Worm (Caenorhabditis elegans) whole organism, mixed stage, embryonic: ENCODE measurements around the gene dpy-31.
A peak's percentile ranks its signal among the peaks of the same experiment; 100 is the strongest.

Source experiments
- M03D4.4 ChIP-seq: sonication (generic microtip); optimal IDR thresholded peaks from 2 replicates; lab custom pipeline; 2017; ENCODE audit warnings: mild to moderate bottlenecking, missing genetic modification characterization, missing compliant biosample characterization
- bed-3 ChIP-seq: fragments of 200-800 bp; sonication (Bioruptor generic); optimal IDR thresholded peaks from 3 replicates; lab custom pipeline; 2018; ENCODE audit warnings: mild to moderate bottlenecking, missing genetic modification characterization, moderate library complexity, missing compliant biosample characterization
- blmp-1 ChIP-seq: fragments of 150-350 bp; optimal IDR thresholded peaks from 2 replicates; lab custom pipeline; 2014; ENCODE audit warnings: missing biosample characterization, missing genetic modification characterization
- ceh-39 ChIP-seq: fragments of 150-350 bp; optimal IDR thresholded peaks from 2 replicates; lab custom pipeline; 2014; ENCODE audit warnings: missing biosample characterization, missing genetic modification characterization
- ceh-43 ChIP-seq: fragments of 200-800 bp; sonication (Bioruptor generic); optimal IDR thresholded peaks from 2 replicates; lab custom pipeline; 2018; ENCODE audit warnings: mild to moderate bottlenecking, missing genetic modification characterization, moderate library complexity, missing compliant biosample characterization
- ceh-83 ChIP-seq: fragments of 200-800 bp; sonication (Bioruptor generic); optimal IDR thresholded peaks from 2 replicates; lab custom pipeline; 2018; ENCODE audit warnings: mild to moderate bottlenecking, missing genetic modification characterization, missing compliant biosample characterization
- ces-1 ChIP-seq: fragments of 150-350 bp; optimal IDR thresholded peaks from 2 replicates; lab custom pipeline; 2014; ENCODE audit warnings: missing biosample characterization, missing genetic modification reagents, missing genetic modification characterization
- drap-1 ChIP-seq: fragments of 200-800 bp; sonication (Bioruptor generic); optimal IDR thresholded peaks from 3 replicates; lab custom pipeline; 2018; ENCODE audit warnings: mild to moderate bottlenecking, missing genetic modification characterization, missing compliant biosample characterization
- elt-1 ChIP-seq: sonication (generic microtip); optimal IDR thresholded peaks from 2 replicates; lab custom pipeline; 2017; ENCODE audit warnings: missing genetic modification characterization, mild to moderate bottlenecking, missing compliant biosample characterization, antibody characterized with exemption, moderate library complexity, borderline replicate concordance; ENCODE audit not compliant: insufficient read depth
- elt-3 ChIP-seq: fragments of 150-350 bp; optimal IDR thresholded peaks from 2 replicates; lab custom pipeline; 2014; ENCODE audit warnings: missing biosample characterization, missing genetic modification characterization
- flh-1 ChIP-seq: fragments of 200-800 bp; sonication (Bioruptor generic); optimal IDR thresholded peaks from 2 replicates; lab custom pipeline; 2018; ENCODE audit warnings: mild to moderate bottlenecking, missing genetic modification characterization, moderate library complexity, missing compliant biosample characterization
- ham-2 ChIP-seq: fragments of 200-800 bp; sonication (Bioruptor generic); optimal IDR thresholded peaks from 2 replicates; lab custom pipeline; 2018; ENCODE audit warnings: mild to moderate bottlenecking, missing genetic modification characterization, missing compliant biosample characterization
- hlh-1 ChIP-seq: fragments of 150-350 bp; optimal IDR thresholded peaks from 2 replicates; lab custom pipeline; 2014; ENCODE audit warnings: missing biosample characterization, missing genetic modification reagents, missing genetic modification characterization
- lin-13 ChIP-seq: fragments of 150-350 bp; optimal IDR thresholded peaks from 2 replicates; lab custom pipeline; 2014; ENCODE audit warnings: missing biosample characterization, missing genetic modification characterization
- lin-32 ChIP-seq: fragments of 200-800 bp; sonication (Bioruptor generic); optimal IDR thresholded peaks from 2 replicates; lab custom pipeline; 2018; ENCODE audit warnings: mild to moderate bottlenecking, missing genetic modification characterization, missing compliant biosample characterization
- lsy-2 ChIP-seq: fragments of 150-350 bp; optimal IDR thresholded peaks from 2 replicates; lab custom pipeline; 2014; ENCODE audit warnings: missing biosample characterization, missing genetic modification characterization
- mab-5 ChIP-seq: fragments of 150-350 bp; optimal IDR thresholded peaks from 2 replicates; lab custom pipeline; 2014; ENCODE audit warnings: missing biosample characterization, missing genetic modification characterization
- mep-1 ChIP-seq: fragments of 150-350 bp; optimal IDR thresholded peaks from 2 replicates; lab custom pipeline; 2017; ENCODE audit warnings: missing biosample characterization, missing genetic modification reagents, missing genetic modification characterization, inconsistent platforms
- mls-2 ChIP-seq: sonication (generic microtip); optimal IDR thresholded peaks from 2 replicates; lab custom pipeline; 2016; ENCODE audit warnings: mild to moderate bottlenecking, missing genetic modification characterization, moderate library complexity, missing compliant biosample characterization
- nhr-12 ChIP-seq: fragments of 150-350 bp; optimal IDR thresholded peaks from 2 replicates; lab custom pipeline; 2014; ENCODE audit warnings: missing biosample characterization, missing genetic modification characterization
- nhr-2 ChIP-seq: fragments of 150-350 bp; optimal IDR thresholded peaks from 2 replicates; lab custom pipeline; 2014; ENCODE audit warnings: missing biosample characterization, missing genetic modification characterization
- nhr-237 ChIP-seq: fragments of 150-350 bp; optimal IDR thresholded peaks from 2 replicates; lab custom pipeline; 2014; ENCODE audit warnings: missing biosample characterization, missing genetic modification characterization
- nhr-28 ChIP-seq: fragments of 150-350 bp; optimal IDR thresholded peaks from 2 replicates; lab custom pipeline; 2014; ENCODE audit warnings: missing biosample characterization, missing genetic modification characterization
- nhr-76 ChIP-seq: sonication (generic microtip); optimal IDR thresholded peaks from 2 replicates; lab custom pipeline; 2017; ENCODE audit warnings: missing biosample characterization, missing genetic modification characterization
- pha-4 ChIP-seq: fragments of 150-350 bp; optimal IDR thresholded peaks from 2 replicates; lab custom pipeline; 2018; ENCODE audit warnings: missing biosample characterization, missing genetic modification reagents, missing genetic modification characterization
- sem-2 ChIP-seq: fragments of 200-800 bp; sonication (Bioruptor generic); optimal IDR thresholded peaks from 2 replicates; lab custom pipeline; 2018; ENCODE audit warnings: mild to moderate bottlenecking, missing genetic modification characterization, missing compliant biosample characterization
- snpc-4 ChIP-seq: fragments of 150-350 bp; optimal IDR thresholded peaks from 2 replicates; lab custom pipeline; 2014; ENCODE audit warnings: missing biosample characterization, missing genetic modification characterization
- sptf-1 ChIP-seq: sonication (generic microtip); optimal IDR thresholded peaks from 2 replicates; lab custom pipeline; 2017; ENCODE audit warnings: mild to moderate bottlenecking, missing genetic modification characterization, moderate library complexity, missing compliant biosample characterization
- tbx-8 ChIP-seq: fragments of 200-800 bp; sonication (Bioruptor generic); optimal IDR thresholded peaks from 2 replicates; lab custom pipeline; 2018; ENCODE audit warnings: mild to moderate bottlenecking, missing genetic modification characterization, moderate library complexity, missing compliant biosample characterization
- unc-120 ChIP-seq: sonication (generic microtip); optimal IDR thresholded peaks from 2 replicates; lab custom pipeline; 2017; ENCODE audit warnings: missing genetic modification characterization, missing compliant biosample characterization; ENCODE audit not compliant: poor library complexity, severe bottlenecking
- unc-39 ChIP-seq: fragments of 150-350 bp; optimal IDR thresholded peaks from 2 replicates; lab custom pipeline; 2014; ENCODE audit warnings: missing biosample characterization, missing genetic modification characterization
- unc-62 ChIP-seq: fragments of 150-350 bp; optimal IDR thresholded peaks from 2 replicates; lab custom pipeline; 2014; ENCODE audit warnings: missing biosample characterization, missing genetic modification reagents, missing genetic modification characterization
- zip-8 ChIP-seq: fragments of 150-350 bp; optimal IDR thresholded peaks from 2 replicates; lab custom pipeline; 2014; ENCODE audit warnings: missing biosample characterization, missing genetic modification characterization
- ztf-11 ChIP-seq: fragments of 150-350 bp; optimal IDR thresholded peaks from 2 replicates; lab custom pipeline; 2014; ENCODE audit warnings: missing biosample characterization, missing genetic modification characterization

dpy-31 gene

DNA sequence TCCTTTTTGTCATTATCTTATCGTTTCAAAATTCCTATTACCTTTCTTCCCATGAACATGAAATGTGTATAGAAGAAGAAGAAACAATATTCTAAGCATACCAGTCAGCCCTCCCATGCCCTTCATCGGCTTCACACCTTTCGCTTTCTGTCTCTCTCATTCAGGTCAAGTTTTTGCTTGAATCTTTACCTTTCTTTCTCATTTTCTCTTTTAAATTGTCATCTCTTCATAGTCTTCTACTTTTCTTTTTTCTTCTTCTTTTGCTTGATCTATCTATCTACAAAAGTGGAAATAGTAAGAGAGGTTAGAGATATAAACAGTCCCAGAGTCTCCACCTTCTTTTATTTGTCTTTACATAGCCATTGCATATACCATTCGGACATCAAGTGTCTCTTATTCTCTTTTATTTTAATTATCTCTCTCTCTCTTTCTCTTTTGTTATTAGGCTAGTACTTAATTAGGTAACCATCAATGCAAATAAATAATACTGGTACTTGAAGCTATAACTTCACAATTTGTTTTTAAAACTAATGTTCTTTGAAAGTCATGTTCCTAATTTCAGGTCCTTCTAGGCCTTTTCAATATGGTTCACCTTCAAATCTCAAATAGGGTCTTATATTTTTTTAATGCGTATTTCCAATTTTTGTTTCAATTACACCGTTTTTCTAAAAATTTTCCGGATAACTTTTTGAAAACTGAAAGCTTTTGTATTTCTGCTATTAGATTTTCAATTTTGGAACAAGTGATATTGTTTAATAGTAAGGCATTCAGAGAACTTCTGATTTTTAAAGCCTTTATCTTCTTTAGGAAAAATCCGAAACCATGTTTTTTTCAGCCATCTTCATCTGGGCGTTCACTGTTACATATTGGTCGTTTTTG lies at the start of gene dpy-31:
TSS of gene dpy-31 (plus strand) at position 829 of the 879 bp plus-strand sequence.
- TF ChIP-seq elt-3 (tag; lab: Kevin White, UChicago) (peak; percentile 24), mab-5 (no peak), mls-2 (tag; lab: Kevin White, UChicago) (no peak), lin-32 (GFP tag; lab: Kevin White, UChicago) (no peak), ceh-39 (tag; lab: Kevin White, UChicago) (no peak), ces-1 (GFP tag; lab: Kevin White, UChicago) (no peak), ztf-11 (tag; lab: Kevin White, UChicago) (no peak), ham-2 (GFP tag; lab: Kevin White, UChicago) (peak; percentile 19), flh-1 (no peak), blmp-1 (tag; lab: Kevin White, UChicago) (peak; percentile 93), nhr-28 (tag; lab: Kevin White, UChicago) (no peak), tbx-8 (no peak), unc-39 (tag; lab: Kevin White, UChicago) (no peak), unc-62 (GFP tag; lab: Kevin White, UChicago) (no peak), lsy-2 (tag; lab: Kevin White, UChicago) (no peak), elt-1 (tag; lab: Kevin White, UChicago) (no peak), pha-4 (tag; lab: Kevin White, UChicago) (no peak), ceh-83 (GFP tag; lab: Kevin White, UChicago) (no peak), lin-13 (tag; lab: Kevin White, UChicago) (no peak), nhr-12 (tag; lab: Kevin White, UChicago) (no peak), bed-3 (GFP tag; lab: Kevin White, UChicago) (no peak), ceh-43 (no peak)
- TF ChIP-seq, all 35 proteins: peak for 3

DNA sequence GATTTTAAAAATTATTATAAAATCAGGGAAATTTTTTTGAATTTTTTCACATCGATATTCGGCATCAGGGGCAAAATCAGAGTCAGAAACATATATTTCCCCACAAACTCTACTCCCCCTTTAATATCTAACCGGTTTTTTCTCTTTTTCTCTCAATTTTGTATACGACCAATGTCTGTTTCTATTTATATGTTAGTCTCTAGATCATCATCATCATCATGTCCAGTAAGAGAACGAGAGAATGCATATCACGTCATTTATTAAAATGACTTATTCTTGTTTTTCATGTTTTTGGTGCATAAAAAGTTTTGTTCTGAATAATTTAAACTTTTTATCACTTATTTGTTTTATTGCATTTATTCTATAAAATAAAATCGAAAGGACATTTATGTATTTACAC lies 49.4 kb upstream of the dpy-31 start:
- TF ChIP-seq snpc-4 (no peak), lin-32 (GFP tag; lab: Kevin White, UChicago) (no peak), mab-5 (no peak), elt-1 (tag; lab: Kevin White, UChicago) (no peak), lsy-2 (tag; lab: Kevin White, UChicago) (no peak), unc-62 (GFP tag; lab: Kevin White, UChicago) (no peak)
- TF ChIP-seq, all 35 proteins: peak for 0

DNA sequence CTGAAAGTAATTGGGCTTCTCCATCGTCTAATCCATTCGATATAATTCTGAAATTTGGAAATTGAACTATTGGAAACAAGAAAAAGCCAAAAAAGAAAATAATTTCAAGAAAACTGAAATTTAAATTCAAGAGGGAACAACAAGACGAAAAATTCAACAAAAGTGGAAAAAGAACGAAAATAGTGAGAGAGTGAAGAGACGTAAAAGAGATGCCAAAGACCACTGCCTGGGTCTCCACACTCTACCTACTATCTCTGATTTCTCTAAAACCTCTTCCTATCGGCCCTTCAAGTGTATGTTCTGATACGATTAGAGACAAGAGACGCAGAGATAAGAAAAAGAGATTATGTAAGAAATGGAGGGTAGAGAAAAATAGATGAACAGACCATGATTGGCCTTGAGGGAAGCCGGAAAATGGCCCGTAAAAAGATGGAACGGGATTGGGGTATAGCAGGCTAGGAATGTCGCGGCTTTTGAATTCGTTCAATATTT lies 48.2 kb upstream of the dpy-31 start, which contains the start of gene ogt-1:
TSS of gene ogt-1 (minus strand) at position 51 of the 492 bp plus-strand sequence.
- TF ChIP-seq flh-1 = no peak
- TF ChIP-seq pha-4 (tag; lab: Kevin White, UChicago) = peak; percentile 57
- TF ChIP-seq ceh-83 (GFP tag; lab: Kevin White, UChicago) = no peak
- peak; percentile 69 for TF ChIP-seq unc-120 (tag; lab: Kevin White, UChicago)
- peak; percentile 76 for TF ChIP-seq unc-62 (GFP tag; lab: Kevin White, UChicago)
- no peak for TF ChIP-seq unc-39 (tag; lab: Kevin White, UChicago)
- no peak for TF ChIP-seq sem-2 (GFP tag; lab: Kevin White, UChicago)
- TF ChIP-seq ztf-11 (tag; lab: Kevin White, UChicago) = no peak
- no peak for TF ChIP-seq mep-1 (tag; lab: Kevin White, UChicago)
- TF ChIP-seq elt-1 (tag; lab: Kevin White, UChicago) = no peak
- TF ChIP-seq ces-1 (GFP tag; lab: Kevin White, UChicago) = peak; percentile 99
- TF ChIP-seq bed-3 (GFP tag; lab: Kevin White, UChicago) = no peak
- peak; percentile 80 for TF ChIP-seq ham-2 (GFP tag; lab: Kevin White, UChicago)
- no peak for TF ChIP-seq mab-5
- no peak for TF ChIP-seq nhr-28 (tag; lab: Kevin White, UChicago)
- no peak for TF ChIP-seq snpc-4
- TF ChIP-seq hlh-1 (tag; lab: Kevin White, UChicago) = peak; percentile 42
- peak; percentile 42 for TF ChIP-seq ceh-39 (tag; lab: Kevin White, UChicago)
- TF ChIP-seq mls-2 (tag; lab: Kevin White, UChicago) = no peak
- TF ChIP-seq drap-1 (GFP tag; lab: Kevin White, UChicago) = no peak
- no peak for TF ChIP-seq zip-8 (tag; lab: Kevin White, UChicago)
- TF ChIP-seq lsy-2 (tag; lab: Kevin White, UChicago) = peak; percentile 79
- TF ChIP-seq sptf-1 (tag; lab: Kevin White, UChicago) = peak; percentile 9
- TF ChIP-seq blmp-1 (tag; lab: Kevin White, UChicago) = no peak
- TF ChIP-seq ceh-43 = no peak
- TF ChIP-seq elt-3 (tag; lab: Kevin White, UChicago) = peak; percentile 68
- TF ChIP-seq tbx-8 = no peak
- no peak for TF ChIP-seq lin-32 (GFP tag; lab: Kevin White, UChicago)
- no peak for TF ChIP-seq M03D4.4 (tag; lab: Kevin White, UChicago)
- peak; percentile 31 for TF ChIP-seq nhr-2 (tag; lab: Kevin White, UChicago)
- no peak for TF ChIP-seq nhr-76 (tag; lab: Kevin White, UChicago)
- peak; percentile 87 for TF ChIP-seq nhr-237 (tag; lab: Kevin White, UChicago)
- no peak for TF ChIP-seq lin-13 (tag; lab: Kevin White, UChicago)
- TF ChIP-seq nhr-12 (tag; lab: Kevin White, UChicago) = no peak
